Worm (Caenorhabditis elegans) whole organism, late embryonic: ENCODE measurements around the gene idpc-1.

Experiments used
- ama-1 ChIP-seq: fragments of 150-350 bp; optimal IDR thresholded peaks from 2 replicates; lab custom pipeline; 2014
- pag-3 ChIP-seq: sonication (generic microtip); optimal IDR thresholded peaks from 2 replicates; lab custom pipeline; 2016; ENCODE audit warnings: missing compliant biosample characterization, missing genetic modification characterization, borderline replicate concordance

DNA sequence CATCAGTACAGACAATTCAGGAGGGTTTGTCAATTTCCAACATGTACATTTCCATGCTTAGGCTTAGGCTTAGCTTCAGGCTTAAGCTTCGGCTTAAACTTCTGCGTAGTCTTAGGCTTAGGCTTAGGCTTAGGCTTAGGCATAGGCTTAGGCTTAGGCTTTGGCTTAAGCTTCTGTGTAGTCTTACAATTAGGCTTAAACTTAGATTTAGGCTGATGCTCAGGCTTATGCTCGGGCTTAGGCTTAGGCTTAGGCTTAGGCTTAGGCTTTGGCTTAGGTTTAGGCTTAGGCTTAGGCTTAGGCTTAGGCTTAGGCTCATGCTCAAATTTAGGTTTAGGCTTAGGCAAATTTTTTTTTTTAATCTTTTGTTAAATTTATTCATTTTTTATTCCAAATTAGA lies 2.2 kb upstream of the idpc-1 start:
- TF ChIP-seq ama-1, result no peak
- TF ChIP-seq pag-3 (tag; lab: Kevin White, UChicago), result no peak
